Fruit fly (Drosophila melanogaster) whole organism, wandering third instar larva: ENCODE data around the gene sd.

Source experiments
- CG9705 ChIP-seq: fragments of 200-800 bp; sonication (Bioruptor generic); optimal IDR thresholded peaks from 2 replicates; lab custom pipeline; 2018; ENCODE audit warnings: missing biosample characterization, mild to moderate bottlenecking, missing genetic modification characterization
- Dfd ChIP-seq: fragments of >200 bp; optimal IDR thresholded peaks from 2 replicates; lab custom pipeline; 2017; ENCODE audit warnings: missing biosample characterization, missing genetic modification characterization
- OdsH ChIP-seq: fragments of 200-800 bp; sonication (Bioruptor generic); optimal IDR thresholded peaks from 2 replicates; lab custom pipeline; 2016; ENCODE audit warnings: missing biosample characterization, mild to moderate bottlenecking, missing genetic modification characterization
- Rel ChIP-seq, 2 experiments: fragments of 200-800 bp; sonication (Bioruptor generic) in 1 of 2; optimal IDR thresholded peaks; 2 replicates in 1 of 2; 3 replicates in 1 of 2; lab custom pipeline; 2016 to 2019; ENCODE audit warnings: mild to moderate bottlenecking in 2 of 2, missing biosample characterization in 2 of 2, missing genetic modification characterization in 2 of 2, moderate library complexity in 1 of 2
- h ChIP-seq: fragments of 200-800 bp; sonication (Bioruptor generic); optimal IDR thresholded peaks from 3 replicates; lab custom pipeline; 2016; ENCODE audit warnings: missing biosample characterization, mild to moderate bottlenecking, missing genetic modification characterization
- psq ChIP-seq: fragments of 200-800 bp; sonication (Bioruptor generic); optimal IDR thresholded peaks from 3 replicates; lab custom pipeline; 2017; ENCODE audit warnings: missing biosample characterization, mild to moderate bottlenecking, missing genetic modification characterization, moderate library complexity
- tai ChIP-seq: sonication (Bioruptor generic); optimal IDR thresholded peaks from 2 replicates; lab custom pipeline; 2016; ENCODE audit warnings: missing biosample characterization, missing genetic modification characterization
- woc ChIP-seq: sonication (Bioruptor generic); optimal IDR thresholded peaks from 2 replicates; lab custom pipeline; 2016; ENCODE audit warnings: missing biosample characterization, mild to moderate bottlenecking, missing genetic modification characterization

dm6 chrX:15822363-15822762 is 18.2 kb downstream of the sd start:
- TF ChIP-seq h (GFP tag; lab: Kevin White, UChicago) (no peak), tai (GFP tag; lab: Kevin White, UChicago) (no peak), woc (no peak), OdsH (GFP tag; lab: Kevin White, UChicago) (no peak), Dfd (GFP tag; lab: Kevin White, UChicago) (no peak), psq (GFP tag; lab: Kevin White, UChicago) (no peak), Rel (GFP tag; optimal IDR thresholded peaks at IDR 0.05; lab: Kevin White, UChicago) (no peak), Rel (tag; optimal IDR thresholded peaks at IDR 0.05; lab: Kevin White, UChicago) (no peak), CG9705 (no peak)
